Worm (Caenorhabditis elegans): ENCODE results near the gene F19B10.5.

- TF ChIP-seq him-1 (tag; optimal IDR thresholded peaks at IDR 0.05) (no peak), dao-5 (tag; optimal IDR thresholded peaks at IDR 0.05) (no peak)
Observed at ce11 chrII:3675176-3675575, 19.7 kb downstream of the F19B10.5 start, which contains the start of gene F19B10.2.

Measured in whole organism, L4/young adult.